Worm (Caenorhabditis elegans) whole organism, L4 larva: ENCODE results near the gene srh-218.
A peak's percentile ranks its signal among the peaks of the same experiment; 100 is the strongest.

Experiments
- F10B5.3 ChIP-seq: sonication (generic microtip); optimal IDR thresholded peaks from 2 replicates; lab custom pipeline; 2016; ENCODE audit warnings: mild to moderate bottlenecking, missing genetic modification characterization, missing compliant biosample characterization
- F26F4.8 ChIP-seq: fragments of 200-800 bp; sonication (Bioruptor generic); conservative IDR thresholded peaks from 2 replicates; pipeline ENCODE4 v1.3.6; 2022; ENCODE audit warnings: missing genetic modification characterization, missing compliant biosample characterization
- F37D6.2 ChIP-seq: sonication (generic microtip); optimal IDR thresholded peaks from 2 replicates; lab custom pipeline; 2016; ENCODE audit warnings: mild to moderate bottlenecking, missing genetic modification characterization, missing compliant biosample characterization
- F49E8.2 ChIP-seq: sonication (generic microtip); optimal IDR thresholded peaks from 2 replicates; lab custom pipeline; 2016; ENCODE audit warnings: missing compliant biosample characterization, mild to moderate bottlenecking, missing genetic modification characterization, borderline replicate concordance
- T26A8.4 ChIP-seq: fragments of 200-800 bp; sonication (Bioruptor generic); IDR thresholded peaks from 2 replicates; pipeline ENCODE4 v1.3.6; 2022; ENCODE audit warnings: missing genetic modification characterization, missing compliant biosample characterization
- Y5F2A.4 ChIP-seq: fragments of 200-800 bp; sonication (Bioruptor generic); optimal IDR thresholded peaks from 2 replicates; lab custom pipeline; 2018; ENCODE audit warnings: mild to moderate bottlenecking, missing genetic modification characterization, missing compliant biosample characterization
- ZK337.2 ChIP-seq: fragments of 200-800 bp; sonication (Bioruptor generic); IDR thresholded peaks from 2 replicates; pipeline ENCODE4 v1.3.6; 2022; ENCODE audit warnings: missing genetic modification reagents, missing genetic modification characterization, missing compliant biosample characterization
- aha-1 ChIP-seq: fragments of 150-350 bp; peaks from one replicate; lab custom pipeline; 2014; ENCODE audit warnings: missing biosample characterization, missing genetic modification characterization
- arid-1 ChIP-seq: fragments of 200-800 bp; sonication (Bioruptor generic); conservative IDR thresholded peaks from 2 replicates; pipeline ENCODE4 v1.3.6; 2022; ENCODE audit warnings: missing genetic modification reagents, missing genetic modification characterization, missing compliant biosample characterization
- ceh-32 ChIP-seq: sonication (generic microtip); optimal IDR thresholded peaks from 2 replicates; lab custom pipeline; 2016; ENCODE audit warnings: mild to moderate bottlenecking, missing genetic modification characterization, missing compliant biosample characterization; ENCODE audit not compliant: poor library complexity
- ceh-44 ChIP-seq: fragments of 200-800 bp; sonication (Bioruptor generic); IDR thresholded peaks from 2 replicates; pipeline ENCODE4 v1.3.6; 2022; ENCODE audit warnings: missing genetic modification reagents, missing genetic modification characterization, missing compliant biosample characterization
- ctbp-1 ChIP-seq: fragments of 200-800 bp; sonication (Bioruptor generic); IDR thresholded peaks from 2 replicates; pipeline ENCODE4 v1.3.6; 2022; ENCODE audit warnings: missing genetic modification reagents, missing genetic modification characterization, missing compliant biosample characterization
- daf-16 ChIP-seq, 3 experiments: sonication (generic microtip); optimal IDR thresholded peaks; 2 replicates each; lab custom pipeline; 2016 to 2017; ENCODE audit warnings: missing genetic modification characterization in 3 of 3, missing genetic modification reagents in 3 of 3, mild to moderate bottlenecking in 2 of 3, missing compliant biosample characterization in 2 of 3, missing biosample characterization in 1 of 3, moderate library complexity in 1 of 3
- dmd-6 ChIP-seq: fragments of 200-800 bp; sonication (Bioruptor generic); IDR thresholded peaks from 2 replicates; pipeline ENCODE4 v1.3.6; 2022; ENCODE audit warnings: missing genetic modification reagents, missing genetic modification characterization, missing compliant biosample characterization
- dmd-9 ChIP-seq: fragments of 200-800 bp; sonication (Bioruptor generic); IDR thresholded peaks from 2 replicates; pipeline ENCODE4 v1.3.6; 2022; ENCODE audit warnings: missing genetic modification reagents, missing genetic modification characterization, missing compliant biosample characterization
- dve-1 ChIP-seq: sonication (generic microtip); optimal IDR thresholded peaks from 2 replicates; lab custom pipeline; 2017; ENCODE audit warnings: antibody characterized with exemption, mild to moderate bottlenecking, missing genetic modification characterization, missing compliant biosample characterization; ENCODE audit not compliant: insufficient read depth
- hlh-30 ChIP-seq: sonication (generic microtip); optimal IDR thresholded peaks from 2 replicates; lab custom pipeline; 2017; ENCODE audit warnings: antibody characterized with exemption, mild to moderate bottlenecking, missing genetic modification characterization, missing compliant biosample characterization; ENCODE audit not compliant: insufficient read depth
- jun-1 ChIP-seq: fragments of 150-350 bp; optimal IDR thresholded peaks from 2 replicates; lab custom pipeline; 2014; ENCODE audit warnings: missing biosample characterization, missing genetic modification reagents, missing genetic modification characterization
- lin-29 ChIP-seq: fragments of 200-800 bp; sonication (Bioruptor generic); IDR thresholded peaks from 2 replicates; pipeline ENCODE4 v1.3.6; 2022; ENCODE audit warnings: missing genetic modification reagents, missing genetic modification characterization, missing compliant biosample characterization
- lir-3 ChIP-seq: sonication (generic microtip); optimal IDR thresholded peaks from 2 replicates; lab custom pipeline; 2016; ENCODE audit warnings: mild to moderate bottlenecking, missing genetic modification characterization, missing compliant biosample characterization
- madf-9 ChIP-seq: fragments of 200-800 bp; sonication (Bioruptor generic); conservative IDR thresholded peaks from 2 replicates; pipeline ENCODE4 v1.3.6; 2022; ENCODE audit warnings: missing genetic modification reagents, missing genetic modification characterization, missing compliant biosample characterization
- mdl-1 ChIP-seq, 2 experiments: fragments of 150-350 bp in 1 of 2; sonication (generic microtip) in 1 of 2; optimal IDR thresholded peaks; 2 replicates each; lab custom pipeline; 2014 to 2017; ENCODE audit warnings: missing biosample characterization in 2 of 2, missing genetic modification characterization in 2 of 2
- nhr-11 ChIP-seq: fragments of 150-350 bp; optimal IDR thresholded peaks from 2 replicates; lab custom pipeline; 2014; ENCODE audit warnings: missing biosample characterization, missing genetic modification characterization
- nhr-28 ChIP-seq: fragments of 150-350 bp; optimal IDR thresholded peaks from 2 replicates; lab custom pipeline; 2014; ENCODE audit warnings: missing biosample characterization, missing genetic modification characterization
- nhr-41 ChIP-seq: fragments of 200-800 bp; sonication (Bioruptor generic); IDR thresholded peaks from 2 replicates; pipeline ENCODE4 v1.3.6; 2022; ENCODE audit warnings: missing genetic modification reagents, missing genetic modification characterization, missing compliant biosample characterization
- nhr-48 ChIP-seq: sonication (generic microtip); optimal IDR thresholded peaks from 2 replicates; lab custom pipeline; 2016; ENCODE audit warnings: mild to moderate bottlenecking, missing genetic modification characterization, missing compliant biosample characterization
- nhr-6 ChIP-seq: fragments of 150-350 bp; optimal IDR thresholded peaks from 2 replicates; lab custom pipeline; 2014; ENCODE audit warnings: missing biosample characterization, missing genetic modification characterization
- nhr-76 ChIP-seq: fragments of 150-350 bp; optimal IDR thresholded peaks from 2 replicates; lab custom pipeline; 2014; ENCODE audit warnings: missing biosample characterization, missing genetic modification characterization
- nhr-77 ChIP-seq: fragments of 150-350 bp; optimal IDR thresholded peaks from 2 replicates; lab custom pipeline; 2014; ENCODE audit warnings: missing biosample characterization, missing genetic modification characterization
- pqm-1 ChIP-seq: sonication (generic microtip); optimal IDR thresholded peaks from 2 replicates; lab custom pipeline; 2017; ENCODE audit warnings: missing biosample characterization, missing genetic modification characterization
- sdz-12 ChIP-seq: fragments of 200-800 bp; sonication (Bioruptor generic); optimal IDR thresholded peaks from 2 replicates; lab custom pipeline; 2018; ENCODE audit warnings: mild to moderate bottlenecking, missing genetic modification characterization, missing compliant biosample characterization
- snpc-4 ChIP-seq: fragments of 150-350 bp; optimal IDR thresholded peaks from 2 replicates; lab custom pipeline; 2014; ENCODE audit warnings: missing biosample characterization, missing genetic modification characterization
- unc-130 ChIP-seq: sonication (generic microtip); optimal IDR thresholded peaks from 2 replicates; lab custom pipeline; 2016; ENCODE audit warnings: missing genetic modification reagents, missing genetic modification characterization, missing compliant biosample characterization
- vab-7 ChIP-seq: fragments of 200-800 bp; sonication (Bioruptor generic); IDR thresholded peaks from 2 replicates; pipeline ENCODE4 v1.3.6; 2022; ENCODE audit warnings: missing genetic modification reagents, missing genetic modification characterization, missing compliant biosample characterization
- zfp-2 ChIP-seq: sonication (generic microtip); optimal IDR thresholded peaks from 2 replicates; lab custom pipeline; 2016; ENCODE audit warnings: mild to moderate bottlenecking, missing genetic modification characterization, missing compliant biosample characterization
- zip-2 ChIP-seq: fragments of 150-350 bp; optimal IDR thresholded peaks from 2 replicates; lab custom pipeline; 2014; ENCODE audit warnings: missing biosample characterization, missing genetic modification characterization
- ztf-7 ChIP-seq: fragments of 150-350 bp; optimal IDR thresholded peaks from 2 replicates; lab custom pipeline; 2014; ENCODE audit warnings: missing biosample characterization, missing genetic modification characterization

Gene srh-218

ce11 chrV:15480505-15481075 lies 13.2 kb upstream of the srh-218 start (continued):
- TF ChIP-seq lin-29 (GFP tag; lab: Robert Waterston, UW), result no peak

- peak; percentile 92 for TF ChIP-seq aha-1
- TF ChIP-seq T26A8.4 (GFP tag; lab: Robert Waterston, UW), result no peak
Measured at ce11 chrV:15481374-15481773, 12.4 kb upstream of the srh-218 start, which contains the start of gene nhr-150. nhr-150 (minus strand) TSS chrV:15481465.

ce11 chrV:15483563-15483962 lies 10.2 kb upstream of the srh-218 start:
- TF ChIP-seq dmd-6 (GFP tag; lab: Robert Waterston, UW) (peak; percentile 47), ztf-7 (tag; lab: Kevin White, UChicago) (no peak), arid-1 (GFP tag; lab: Robert Waterston, UW) (no peak), dve-1 (tag; lab: Kevin White, UChicago) (no peak), ceh-44 (GFP tag; lab: Robert Waterston, UW) (no peak), ZK337.2 (GFP tag; lab: Robert Waterston, UW) (no peak), zfp-2 (tag; lab: Kevin White, UChicago) (no peak), nhr-76 (no peak), madf-9 (no peak), ceh-32 (tag; lab: Kevin White, UChicago) (no peak), nhr-41 (no peak), nhr-6 (tag; lab: Kevin White, UChicago) (peak; percentile 84), nhr-48 (tag; lab: Kevin White, UChicago) (peak; percentile 30), zip-2 (tag; lab: Kevin White, UChicago) (no peak), nhr-77 (tag; lab: Kevin White, UChicago) (peak; percentile 9), sdz-12 (GFP tag; lab: Kevin White, UChicago) (no peak), vab-7 (GFP tag; lab: Robert Waterston, UW) (no peak), daf-16 (GFP tag; optimal IDR thresholded peaks at IDR 0.05; lab: Kevin White, UChicago) (no peak), daf-16 (tag; optimal IDR thresholded peaks at IDR 0.05; lab: Kevin White, UChicago) (peak; percentile 64), mdl-1 (tag; optimal IDR thresholded peaks at IDR 0.05; lab: Kevin White, UChicago) (peak in 1 of 2 experiments; percentile 3), F37D6.2 (no peak), nhr-28 (tag; lab: Kevin White, UChicago) (peak; percentile 56), Y5F2A.4 (GFP tag; lab: Kevin White, UChicago) (no peak), F10B5.3 (tag; lab: Kevin White, UChicago) (no peak), nhr-11 (no peak), jun-1 (tag; lab: Kevin White, UChicago) (no peak), lir-3 (tag; lab: Kevin White, UChicago) (no peak), dmd-9 (GFP tag; lab: Robert Waterston, UW) (no peak), pqm-1 (tag; lab: Kevin White, UChicago) (no peak), F49E8.2 (tag; lab: Kevin White, UChicago) (no peak), unc-130 (GFP tag; lab: Kevin White, UChicago) (no peak), hlh-30 (tag; lab: Kevin White, UChicago) (peak; percentile 65), ctbp-1 (GFP tag; lab: Robert Waterston, UW) (no peak), snpc-4 (tag; lab: Kevin White, UChicago) (no peak), F26F4.8 (GFP tag; lab: Robert Waterston, UW) (no peak)
